Worm (Caenorhabditis elegans) whole organism, young adult: ENCODE data around the gene nstp-3.
A peak's percentile ranks its signal among the peaks of the same experiment; 100 is the strongest.

Experiments used
- B0019.2 ChIP-seq: fragments of 200-800 bp; sonication (Bioruptor generic); conservative IDR thresholded peaks from 2 replicates; pipeline ENCODE4 v1.3.6; 2022; ENCODE audit warnings: missing genetic modification reagents, missing genetic modification characterization, missing compliant biosample characterization
- B0035.1 ChIP-seq: sonication (generic microtip); optimal IDR thresholded peaks from 2 replicates; lab custom pipeline; 2016; ENCODE audit warnings: missing genetic modification characterization, mild to moderate bottlenecking, missing compliant biosample characterization, missing genotype, missing genetic modification reagents
- B0336.3 ChIP-seq: fragments of 200-800 bp; sonication (Bioruptor generic); IDR thresholded peaks from 2 replicates; pipeline ENCODE4 v1.3.6; 2022; ENCODE audit warnings: missing genetic modification characterization, missing compliant biosample characterization
- C17E4.6 ChIP-seq: fragments of 200-800 bp; sonication (Bioruptor generic); IDR thresholded peaks from 2 replicates; pipeline ENCODE4 v1.3.6; 2022; ENCODE audit warnings: missing genetic modification reagents, missing genetic modification characterization, missing compliant biosample characterization
- F33H1.4 ChIP-seq: fragments of 200-800 bp; sonication (Bioruptor generic); IDR thresholded peaks from 2 replicates; pipeline ENCODE4 v1.3.6; 2022; ENCODE audit warnings: missing genetic modification reagents, missing genetic modification characterization, missing compliant biosample characterization
- F49E8.2 ChIP-seq: sonication (generic microtip); optimal IDR thresholded peaks from 3 replicates; lab custom pipeline; 2017; ENCODE audit warnings: missing genetic modification characterization, mild to moderate bottlenecking, missing compliant biosample characterization, antibody characterized with exemption, moderate library complexity; ENCODE audit not compliant: insufficient read depth
- F52B5.7 ChIP-seq: sonication (generic microtip); optimal IDR thresholded peaks from 2 replicates; lab custom pipeline; 2016; ENCODE audit warnings: mild to moderate bottlenecking, missing genetic modification characterization, missing compliant biosample characterization
- F57C9.4 ChIP-seq: sonication (generic microtip); optimal IDR thresholded peaks from 2 replicates; lab custom pipeline; 2017; ENCODE audit warnings: mild to moderate bottlenecking, missing genetic modification characterization, missing compliant biosample characterization
- Y53G8AR.9 ChIP-seq: fragments of 200-800 bp; sonication (Bioruptor generic); conservative IDR thresholded peaks from 2 replicates; pipeline ENCODE4 v1.3.6; 2022; ENCODE audit warnings: missing genetic modification reagents, missing genetic modification characterization, missing compliant biosample characterization
- Y56A3A.18 ChIP-seq: fragments of 200-800 bp; sonication (Bioruptor generic); IDR thresholded peaks from 2 replicates; pipeline ENCODE4 v1.3.6; 2022; ENCODE audit warnings: missing genetic modification reagents, missing genetic modification characterization, missing compliant biosample characterization
- ZK185.1 ChIP-seq: sonication (generic microtip); optimal IDR thresholded peaks from 2 replicates; lab custom pipeline; 2016; ENCODE audit warnings: mild to moderate bottlenecking, missing genetic modification characterization, missing compliant biosample characterization; ENCODE audit not compliant: poor library complexity, severe bottlenecking
- athp-1 ChIP-seq: sonication (generic microtip); optimal IDR thresholded peaks from 2 replicates; lab custom pipeline; 2017; ENCODE audit warnings: mild to moderate bottlenecking, missing genetic modification characterization, missing compliant biosample characterization
- attf-3 ChIP-seq: fragments of 200-800 bp; sonication (Bioruptor generic); conservative IDR thresholded peaks from 2 replicates; pipeline ENCODE4 v1.3.6; 2022; ENCODE audit warnings: missing genetic modification reagents, missing genetic modification characterization, missing compliant biosample characterization
- attf-5 ChIP-seq: fragments of 200-800 bp; sonication (Bioruptor generic); optimal IDR thresholded peaks from 2 replicates; lab custom pipeline; 2018; ENCODE audit warnings: mild to moderate bottlenecking, missing genetic modification characterization, missing compliant biosample characterization
- ceh-58 ChIP-seq: fragments of 200-800 bp; sonication (Bioruptor generic); IDR thresholded peaks from 2 replicates; pipeline ENCODE4 v1.3.6; 2022; ENCODE audit warnings: missing genetic modification characterization, missing compliant biosample characterization
- die-1 ChIP-seq: sonication (generic microtip); optimal IDR thresholded peaks from 2 replicates; lab custom pipeline; 2016; ENCODE audit warnings: missing genotype, mild to moderate bottlenecking, missing genetic modification characterization, missing compliant biosample characterization
- dpff-1 ChIP-seq: sonication (generic microtip); optimal IDR thresholded peaks from 2 replicates; lab custom pipeline; 2017; ENCODE audit warnings: mild to moderate bottlenecking, missing genetic modification characterization, missing compliant biosample characterization
- egl-18 ChIP-seq: fragments of 200-800 bp; sonication (Bioruptor generic); IDR thresholded peaks from 2 replicates; pipeline ENCODE4 v1.3.6; 2022; ENCODE audit warnings: missing genetic modification reagents, missing genetic modification characterization, missing compliant biosample characterization
- egl-44 ChIP-seq: fragments of 200-800 bp; sonication (Bioruptor generic); IDR thresholded peaks from 2 replicates; pipeline ENCODE4 v1.3.6; 2022; ENCODE audit warnings: missing genetic modification reagents, missing genetic modification characterization, missing compliant biosample characterization
- fkh-3 ChIP-seq: sonication (generic microtip); optimal IDR thresholded peaks from 2 replicates; lab custom pipeline; 2016; ENCODE audit warnings: mild to moderate bottlenecking, missing genetic modification characterization, missing compliant biosample characterization
- hlh-12 ChIP-seq: sonication (generic microtip); optimal IDR thresholded peaks from 2 replicates; lab custom pipeline; 2016; ENCODE audit warnings: missing genetic modification characterization, missing compliant biosample characterization
- lin-40 ChIP-seq: sonication (generic microtip); optimal IDR thresholded peaks from 2 replicates; lab custom pipeline; 2016; ENCODE audit warnings: missing genetic modification characterization, mild to moderate bottlenecking, missing compliant biosample characterization, missing genotype, missing genetic modification reagents
- lin-54 ChIP-seq: fragments of 200-800 bp; sonication (Bioruptor generic); optimal IDR thresholded peaks from 2 replicates; lab custom pipeline; 2018; ENCODE audit warnings: mild to moderate bottlenecking, missing genetic modification characterization, missing compliant biosample characterization
- lsl-1 ChIP-seq: fragments of 200-800 bp; sonication (Bioruptor generic); optimal IDR thresholded peaks from 2 replicates; lab custom pipeline; 2018; ENCODE audit warnings: mild to moderate bottlenecking, missing genetic modification characterization, moderate library complexity, missing compliant biosample characterization
- lsy-27 ChIP-seq: sonication (generic microtip); optimal IDR thresholded peaks from 2 replicates; lab custom pipeline; 2017; ENCODE audit warnings: missing genetic modification characterization, mild to moderate bottlenecking, missing compliant biosample characterization, antibody characterized with exemption, missing genotype, borderline replicate concordance; ENCODE audit not compliant: insufficient read depth
- madf-10 ChIP-seq: sonication (generic microtip); optimal IDR thresholded peaks from 2 replicates; lab custom pipeline; 2016; ENCODE audit warnings: mild to moderate bottlenecking, missing genetic modification characterization, missing compliant biosample characterization
- madf-6 ChIP-seq: fragments of 200-800 bp; sonication (Bioruptor generic); IDR thresholded peaks from 2 replicates; pipeline ENCODE4 v1.3.6; 2022; ENCODE audit warnings: missing genetic modification reagents, missing genetic modification characterization, missing compliant biosample characterization
- mel-28 ChIP-seq: sonication (generic microtip); optimal IDR thresholded peaks from 2 replicates; lab custom pipeline; 2016; ENCODE audit warnings: borderline replicate concordance, mild to moderate bottlenecking, missing genetic modification characterization, missing compliant biosample characterization
- nfyb-1 ChIP-seq: fragments of 200-800 bp; sonication (Bioruptor generic); IDR thresholded peaks from 2 replicates; pipeline ENCODE4 v1.3.6; 2022; ENCODE audit warnings: missing genetic modification reagents, missing genetic modification characterization, missing compliant biosample characterization
- nhr-27 ChIP-seq: fragments of 200-800 bp; sonication (Bioruptor generic); optimal IDR thresholded peaks from 2 replicates; lab custom pipeline; 2018; ENCODE audit warnings: mild to moderate bottlenecking, missing genetic modification characterization, moderate library complexity, missing compliant biosample characterization
- pha-4 ChIP-seq: fragments of 150-350 bp; sonication (generic microtip); optimal IDR thresholded peaks from 2 replicates; lab custom pipeline; 2014; ENCODE audit warnings: missing biosample characterization, missing genetic modification reagents, missing genetic modification characterization
- rec-8 ChIP-seq, 2 experiments: sonication (generic microtip); optimal IDR thresholded peaks; 2 replicates each; lab custom pipeline; 2016; ENCODE audit warnings: mild to moderate bottlenecking in 2 of 2, missing genetic modification characterization in 2 of 2, missing genetic modification reagents in 2 of 2, missing genotype in 2 of 2, missing biosample characterization in 1 of 2, missing compliant biosample characterization in 1 of 2, moderate library complexity in 1 of 2
- repo-1 ChIP-seq: sonication (generic microtip); optimal IDR thresholded peaks from 2 replicates; lab custom pipeline; 2017; ENCODE audit warnings: mild to moderate bottlenecking, missing genetic modification characterization, missing compliant biosample characterization
- snpc-1.1 ChIP-seq: sonication (generic microtip); optimal IDR thresholded peaks from 2 replicates; lab custom pipeline; 2017; ENCODE audit warnings: missing genetic modification characterization, mild to moderate bottlenecking, missing compliant biosample characterization, antibody characterized with exemption, moderate library complexity, missing genotype, missing genetic modification reagents; ENCODE audit not compliant: insufficient read depth
- snpc-1.3 ChIP-seq: sonication (generic microtip); optimal IDR thresholded peaks from 2 replicates; lab custom pipeline; 2017; ENCODE audit warnings: missing genetic modification characterization, mild to moderate bottlenecking, missing compliant biosample characterization, antibody characterized with exemption, moderate library complexity, missing genotype, missing genetic modification reagents; ENCODE audit not compliant: insufficient read depth
- somi-1 ChIP-seq: fragments of 200-800 bp; sonication (Bioruptor generic); optimal IDR thresholded peaks from 2 replicates; lab custom pipeline; 2018; ENCODE audit warnings: mild to moderate bottlenecking, missing genetic modification characterization, missing compliant biosample characterization
- tbp1 ChIP-seq: fragments of 200-800 bp; sonication (Bioruptor generic); optimal IDR thresholded peaks from 2 replicates; lab custom pipeline; 2018; ENCODE audit warnings: mild to moderate bottlenecking, missing genetic modification characterization, missing compliant biosample characterization
- tbx-9 ChIP-seq: sonication (generic microtip); optimal IDR thresholded peaks from 2 replicates; lab custom pipeline; 2016; ENCODE audit warnings: borderline replicate concordance, missing genetic modification characterization, inconsistent platforms, missing compliant biosample characterization
- unc-62 ChIP-seq: fragments of 150-350 bp; optimal IDR thresholded peaks from 2 replicates; lab custom pipeline; 2014; ENCODE audit warnings: missing biosample characterization, missing genetic modification reagents, missing genetic modification characterization
- zim-3 ChIP-seq: sonication (generic microtip); optimal IDR thresholded peaks from 2 replicates; lab custom pipeline; 2017; ENCODE audit warnings: mild to moderate bottlenecking, missing genetic modification characterization, moderate library complexity, missing compliant biosample characterization
- ztf-26 ChIP-seq: sonication (generic microtip); optimal IDR thresholded peaks from 2 replicates; lab custom pipeline; 2017; ENCODE audit warnings: missing genetic modification characterization, missing compliant biosample characterization
- ztf-28 ChIP-seq: fragments of 200-800 bp; sonication (Bioruptor generic); IDR thresholded peaks from 2 replicates; pipeline ENCODE4 v1.3.6; 2022; ENCODE audit warnings: missing genetic modification reagents, missing genetic modification characterization, missing compliant biosample characterization

The nstp-3 gene

DNA sequence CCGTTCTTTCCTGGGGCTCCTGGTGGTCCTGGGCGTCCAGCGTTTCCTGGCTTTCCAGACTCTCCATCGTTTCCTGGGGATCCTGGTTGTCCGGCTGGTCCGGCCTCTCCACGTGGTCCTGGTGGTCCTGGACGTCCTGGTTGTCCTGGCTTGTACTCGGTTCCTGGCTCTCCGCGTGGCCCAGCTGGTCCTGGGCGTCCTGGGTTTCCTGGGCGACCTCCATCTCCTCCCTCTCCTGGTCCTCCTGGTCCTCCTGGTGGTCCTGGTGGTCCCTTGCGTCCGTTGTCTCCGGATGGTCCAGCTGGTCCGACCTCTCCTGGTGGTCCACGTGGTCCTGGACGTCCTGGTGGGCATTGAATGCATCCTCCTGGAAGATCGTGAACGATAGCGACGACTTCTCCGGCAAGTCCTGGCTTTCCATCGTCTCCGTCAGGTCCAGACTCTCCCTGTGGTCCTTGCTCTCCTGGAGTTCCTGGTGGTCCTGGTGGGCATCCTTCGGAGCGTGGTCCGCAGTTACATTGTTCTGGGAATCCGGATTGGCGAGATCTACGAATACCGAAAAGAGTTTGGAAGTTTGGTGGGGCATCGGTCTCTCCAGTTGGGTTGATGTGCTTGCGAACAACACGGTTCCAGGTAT, 38.1 kb upstream of the nstp-3 start (continued):
- TF ChIP-seq B0019.2 (GFP tag; lab: Robert Waterston, UW) (no peak), die-1 (peak; percentile 4), athp-1 (tag; lab: Kevin White, UChicago) (no peak), dpff-1 (tag; lab: Kevin White, UChicago) (no peak), nfyb-1 (GFP tag; lab: Robert Waterston, UW) (no peak), Y56A3A.18 (peak; percentile 10; the same call in 1 of the 2 replicates), repo-1 (tag; lab: Kevin White, UChicago) (peak; percentile 65), mel-28 (tag; lab: Kevin White, UChicago) (no peak), ztf-28 (no peak), C17E4.6 (GFP tag; lab: Robert Waterston, UW) (no peak), attf-5 (GFP tag; lab: Kevin White, UChicago) (no peak), F49E8.2 (no peak), madf-10 (tag; lab: Kevin White, UChicago) (no peak), B0336.3 (GFP tag; lab: Robert Waterston, UW) (peak; percentile 65; the same call in 1 of the 2 replicates), ztf-26 (tag; lab: Kevin White, UChicago) (peak; percentile 94)
- TF ChIP-seq, all 124 proteins: peak for 15

DNA sequence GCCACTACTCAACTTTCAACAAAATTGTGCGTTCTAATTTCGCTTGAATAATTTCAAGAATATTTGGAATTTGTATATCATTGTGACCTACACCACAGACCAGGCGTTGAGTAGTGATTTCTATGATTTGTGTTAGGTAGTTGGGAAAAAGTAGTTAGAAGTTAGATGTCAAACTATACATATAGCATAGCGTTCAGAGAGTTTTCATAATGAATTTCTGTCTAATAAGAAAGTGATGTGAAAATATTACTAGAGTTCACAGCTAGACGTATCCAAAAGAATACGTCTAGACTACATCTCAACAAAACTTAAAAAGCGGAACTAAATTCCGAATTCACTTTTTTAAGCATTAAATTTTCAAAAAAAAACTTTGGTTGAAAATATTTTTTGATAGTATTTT, 37.4 kb upstream of the nstp-3 start:
- no peak for TF ChIP-seq rec-8 (tag; optimal IDR thresholded peaks at IDR 0.05; lab: Kevin White, UChicago)
- peak; percentile 30 for TF ChIP-seq ZK185.1
- 0 out of 2 replicates have a peak, but pooled peaks have one; percentile 27 for TF ChIP-seq nfyb-1 (GFP tag; lab: Robert Waterston, UW)
- no peak for TF ChIP-seq fkh-3
- no peak for TF ChIP-seq ceh-58 (GFP tag; lab: Robert Waterston, UW)
- no peak for TF ChIP-seq lin-54 (GFP tag; lab: Kevin White, UChicago)
- peak; percentile 28 for TF ChIP-seq zim-3 (tag; lab: Kevin White, UChicago)

DNA sequence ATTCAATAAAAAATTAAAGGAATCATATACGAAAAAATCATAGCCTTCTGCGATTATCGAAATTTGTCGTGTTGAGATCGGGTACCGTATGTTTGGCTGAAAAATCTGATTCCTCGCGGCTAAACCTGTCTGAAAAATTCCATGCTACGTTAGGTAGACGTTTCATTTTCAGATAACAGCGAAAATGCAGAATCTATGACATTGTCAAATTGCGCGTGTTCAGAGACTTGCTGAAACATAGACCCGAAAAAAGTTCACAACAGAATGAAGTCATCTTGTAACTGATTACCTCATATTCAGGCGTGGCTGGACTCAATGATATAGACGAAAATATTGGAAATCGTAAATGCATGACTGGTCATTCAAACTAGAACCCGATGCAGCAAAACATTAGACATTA, 35.5 kb upstream of the nstp-3 start, which contains the start of gene srh-76:
srh-76 (plus strand) TSS at position 301 of the 400 bp plus-strand sequence.
- TF ChIP-seq egl-18 (no peak), lsl-1 (GFP tag; lab: Kevin White, UChicago) (no peak), pha-4 (tag; lab: Kevin White, UChicago) (no peak), F52B5.7 (tag; lab: Kevin White, UChicago) (no peak), B0336.3 (GFP tag; lab: Robert Waterston, UW) (no peak), F33H1.4 (GFP tag; lab: Robert Waterston, UW) (no peak), snpc-1.1 (tag; lab: Kevin White, UChicago) (no peak), fkh-3 (no peak), ztf-26 (tag; lab: Kevin White, UChicago) (no peak), lsy-27 (no peak), B0035.1 (tag; lab: Kevin White, UChicago) (no peak), unc-62 (no peak)

DNA sequence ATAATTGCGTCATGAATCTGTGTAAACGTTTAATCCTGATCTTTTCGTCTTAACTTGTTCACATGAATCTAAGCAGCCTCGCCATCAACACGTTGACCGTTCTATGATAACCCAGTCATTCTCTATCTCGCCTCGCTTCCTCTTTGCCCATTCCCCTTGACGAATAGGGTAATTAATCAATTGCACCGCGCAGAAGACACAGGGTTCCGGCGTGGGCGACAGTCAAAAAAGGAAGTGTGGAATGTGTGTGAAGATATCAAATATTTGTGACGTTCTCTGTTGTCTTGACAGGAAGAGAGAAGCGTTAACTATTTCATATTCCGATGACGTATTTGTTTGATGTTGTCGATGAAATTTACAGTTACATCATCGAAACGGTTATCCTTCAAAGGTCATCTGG, 34.8 kb upstream of the nstp-3 start:
- no peak for TF ChIP-seq repo-1 (tag; lab: Kevin White, UChicago)
- TF ChIP-seq B0336.3 (GFP tag; lab: Robert Waterston, UW) = peak; percentile 61
- no peak for TF ChIP-seq B0019.2 (GFP tag; lab: Robert Waterston, UW)
- TF ChIP-seq tbx-9 (tag; lab: Kevin White, UChicago) = no peak
- no peak for TF ChIP-seq Y53G8AR.9
- no peak for TF ChIP-seq nhr-27 (tag; lab: Kevin White, UChicago)
- TF ChIP-seq somi-1 (GFP tag; lab: Kevin White, UChicago) = peak; percentile 67
- peak; percentile 27 for TF ChIP-seq tbp1 (GFP tag; lab: Kevin White, UChicago)
- peak; percentile 27 for TF ChIP-seq lin-40 (tag; lab: Kevin White, UChicago)
- TF ChIP-seq snpc-1.3 = no peak
- no peak for TF ChIP-seq attf-3
- peak; percentile 17; the same call in 1 of the 2 replicates for TF ChIP-seq F33H1.4 (GFP tag; lab: Robert Waterston, UW)
- TF ChIP-seq madf-6 = peak; percentile 58
- no peak for TF ChIP-seq egl-44 (GFP tag; lab: Robert Waterston, UW)
- TF ChIP-seq F57C9.4 (tag; lab: Kevin White, UChicago) = no peak
- no peak for TF ChIP-seq egl-18
- no peak for TF ChIP-seq madf-10 (tag; lab: Kevin White, UChicago)
- TF ChIP-seq hlh-12 (tag; lab: Kevin White, UChicago) = no peak
